Fruit fly (Drosophila melanogaster) whole organism: Measurements from ENCODE around the gene CCT6.

Source experiments
- CG8478 ChIP-seq: fragments of >200 bp; optimal IDR thresholded peaks from 2 replicates; lab custom pipeline; 2018; ENCODE audit warnings: inconsistent platforms
- Dll ChIP-seq: fragments of >200 bp; optimal IDR thresholded peaks from 2 replicates; lab custom pipeline; 2017
- EcR ChIP-seq, 2 experiments: fragments of >200 bp; optimal IDR thresholded peaks; 2 replicates each; lab custom pipeline; 2017; ENCODE audit warnings: missing biosample characterization in 2 of 2, missing genetic modification characterization in 2 of 2, missing genetic modification reagents in 2 of 2
- pan ChIP-seq: fragments of >200 bp; optimal IDR thresholded peaks from 2 replicates; lab custom pipeline; 2017
- psq ChIP-seq: fragments of >200 bp; optimal IDR thresholded peaks from 2 replicates; lab custom pipeline; 2017
- usp ChIP-seq: fragments of >200 bp; optimal IDR thresholded peaks from 2 replicates; lab custom pipeline; 2017; ENCODE audit warnings: missing biosample characterization, missing genetic modification characterization, mixed read lengths

The CCT6 gene

dm6 chrX:15733995-15734394 lies 12.5 kb upstream of the CCT6 start, which contains the start of the genes CG12379 and MagR:
TSS of gene CG12379 (minus strand) at chrX:15733996.
TSS of gene MagR (plus strand) at chrX:15734270.
- no peak for TF ChIP-seq EcR (GFP tag; optimal IDR thresholded peaks at IDR 0.05; lab: Kevin White, UChicago)
- TF ChIP-seq CG8478 (lab: Kevin White, UChicago) = no peak
- TF ChIP-seq usp = no peak
- no peak for TF ChIP-seq Dll
- no peak for TF ChIP-seq pan (lab: Kevin White, UChicago)
- no peak for TF ChIP-seq psq (lab: Kevin White, UChicago)

dm6 chrX:15737110-15737509 lies 9.3 kb upstream of the CCT6 start, which contains the start of gene Arp6:
TSS of gene Arp6 (minus strand) at chrX:15737120.
- TF ChIP-seq CG8478 (lab: Kevin White, UChicago) (no peak), Dll (no peak), EcR (GFP tag; optimal IDR thresholded peaks at IDR 0.05; lab: Kevin White, UChicago) (no peak), pan (lab: Kevin White, UChicago) (no peak)

dm6 chrX:15738890-15739550 lies 7.4 kb upstream of the CCT6 start, which contains the start of the genes CG11679 and CG8206:
TSS of gene CG11679 (minus strand) at chrX:15738954.
TSS of gene CG8206 (plus strand) at chrX:15739230.
- no peak for TF ChIP-seq pan (lab: Kevin White, UChicago)
- TF ChIP-seq psq (lab: Kevin White, UChicago) = no peak
- TF ChIP-seq EcR (GFP tag; optimal IDR thresholded peaks at IDR 0.05; lab: Kevin White, UChicago) = no peak
- no peak for TF ChIP-seq Dll
- TF ChIP-seq usp = no peak
- TF ChIP-seq CG8478 (lab: Kevin White, UChicago) = no peak

dm6 chrX:15740288-15740726 lies 6.1 kb upstream of the CCT6 start:
- TF ChIP-seq EcR (GFP tag; optimal IDR thresholded peaks at IDR 0.05; lab: Kevin White, UChicago) = no peak
- TF ChIP-seq CG8478 (lab: Kevin White, UChicago) = no peak
- no peak for TF ChIP-seq psq (lab: Kevin White, UChicago)
- no peak for TF ChIP-seq pan (lab: Kevin White, UChicago)
- no peak for TF ChIP-seq Dll
- no peak for TF ChIP-seq usp

- TF ChIP-seq pan (lab: Kevin White, UChicago) (no peak), Dll (no peak), CG8478 (lab: Kevin White, UChicago) (no peak), usp (no peak), psq (lab: Kevin White, UChicago) (no peak), EcR (GFP tag; optimal IDR thresholded peaks at IDR 0.05; lab: Kevin White, UChicago) (no peak)
Observed at dm6 chrX:15740881-15741280, 5.6 kb upstream of the CCT6 start.

DNA sequence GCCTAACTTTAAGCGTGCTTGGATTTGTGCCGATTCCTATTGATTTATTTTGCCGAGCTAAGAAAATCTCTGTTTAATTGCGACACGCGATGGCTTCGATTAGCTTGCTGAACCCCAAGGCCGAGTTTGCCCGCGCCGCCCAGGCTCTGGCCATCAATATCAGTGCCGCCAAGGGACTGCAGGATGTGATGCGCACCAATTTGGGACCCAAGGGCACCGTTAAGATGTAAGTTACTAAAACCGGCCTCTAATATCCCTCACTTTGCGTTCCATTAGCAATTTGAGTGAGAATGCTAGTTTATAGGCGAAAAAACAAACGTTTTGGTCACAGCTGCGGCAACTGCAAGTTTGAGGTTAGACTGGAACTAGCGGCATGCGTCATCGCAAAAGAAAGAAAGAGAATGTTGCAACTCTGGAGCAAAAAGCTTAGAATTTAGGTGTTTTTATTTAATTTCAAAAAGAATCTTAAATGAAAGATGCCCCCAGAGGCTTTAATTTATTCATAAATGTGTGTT lies 291 bp downstream of the CCT6 start:
- TF ChIP-seq psq (lab: Kevin White, UChicago) = no peak
- TF ChIP-seq usp = no peak
- TF ChIP-seq Dll = no peak
- TF ChIP-seq pan (lab: Kevin White, UChicago) = no peak
- TF ChIP-seq EcR (GFP tag; optimal IDR thresholded peaks at IDR 0.05; lab: Kevin White, UChicago) = no peak
- no peak for TF ChIP-seq CG8478 (lab: Kevin White, UChicago)

DNA sequence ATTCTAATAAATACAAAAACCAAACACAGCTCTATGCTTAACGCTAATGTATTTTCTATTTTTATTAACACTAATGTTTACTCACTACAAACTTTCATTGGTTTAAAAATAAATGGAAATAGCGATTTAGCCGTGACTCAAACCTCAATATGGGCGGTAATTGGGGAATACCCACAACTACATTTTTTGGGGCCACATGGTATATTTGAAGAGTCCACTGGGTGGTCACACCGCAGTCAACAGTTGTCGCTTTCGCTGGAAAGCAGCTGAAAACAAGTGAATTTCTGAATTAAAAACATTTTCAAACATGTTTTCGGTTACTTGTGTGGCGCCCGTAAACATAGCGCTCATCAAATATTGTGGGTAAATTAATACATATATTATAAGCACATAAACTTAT lies 2.5 kb downstream of the CCT6 start, which contains the start of gene Mvd:
Mvd (plus strand) TSS at position 222 of the 400 bp plus-strand sequence.
- TF ChIP-seq psq (lab: Kevin White, UChicago) = no peak
- TF ChIP-seq EcR (GFP tag; optimal IDR thresholded peaks at IDR 0.05; lab: Kevin White, UChicago) = no peak
- TF ChIP-seq CG8478 (lab: Kevin White, UChicago) = no peak
- no peak for TF ChIP-seq pan (lab: Kevin White, UChicago)
- no peak for TF ChIP-seq usp
- TF ChIP-seq Dll = no peak

DNA sequence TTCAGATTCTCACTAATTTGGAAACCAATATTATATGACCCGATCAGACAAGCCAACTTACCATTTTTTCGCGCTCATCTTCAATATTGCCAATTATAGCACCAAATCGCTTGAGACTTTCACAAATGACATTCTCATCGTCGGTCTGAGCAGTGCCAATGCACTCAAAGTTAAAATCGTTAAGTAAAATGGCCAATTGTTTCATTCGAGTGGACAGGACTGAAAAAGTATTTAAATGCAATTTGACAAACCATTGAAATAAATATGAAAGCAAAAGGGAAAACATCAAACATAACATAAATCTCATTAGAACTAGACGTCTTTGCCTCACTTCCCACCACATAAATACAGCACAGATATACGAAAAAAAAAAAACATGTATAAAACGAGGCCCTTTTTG lies 9.6 kb downstream of the CCT6 start, which contains the start of gene CG8260:
CG8260 (plus strand) TSS at position 301 of the 400 bp plus-strand sequence.
- TF ChIP-seq EcR (GFP tag; optimal IDR thresholded peaks at IDR 0.05; lab: Kevin White, UChicago) (no peak), Dll (no peak), pan (lab: Kevin White, UChicago) (no peak), usp (no peak), psq (lab: Kevin White, UChicago) (no peak), CG8478 (lab: Kevin White, UChicago) (no peak)

DNA sequence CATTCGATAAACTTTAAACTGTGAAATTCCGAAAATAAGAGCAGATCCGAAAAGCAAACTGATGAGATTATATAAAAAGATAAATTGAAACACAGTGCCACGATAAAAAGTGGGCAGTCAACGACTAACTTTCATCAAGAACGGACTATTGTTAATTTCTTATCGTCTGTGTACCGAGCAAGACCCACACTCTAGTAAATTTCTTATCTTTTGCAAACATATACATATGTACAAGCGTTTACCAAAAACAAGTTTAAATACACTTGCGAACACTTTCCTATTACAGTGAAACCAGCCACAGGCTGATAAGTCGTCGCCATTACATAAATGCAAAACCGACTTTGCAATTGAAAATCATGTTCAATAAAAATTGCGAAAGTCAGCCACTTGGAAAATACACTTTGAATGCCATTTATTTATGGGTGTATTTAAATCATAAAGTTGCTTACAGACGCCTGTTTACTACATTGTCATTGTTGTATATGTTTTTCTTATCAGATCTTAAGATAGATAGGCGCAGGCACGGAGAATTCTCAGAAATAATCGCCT lies 12.3 kb downstream of the CCT6 start:
- TF ChIP-seq EcR (GFP tag; optimal IDR thresholded peaks at IDR 0.05; lab: Kevin White, UChicago) (no peak), CG8478 (lab: Kevin White, UChicago) (no peak), pan (lab: Kevin White, UChicago) (no peak), Dll (no peak), psq (lab: Kevin White, UChicago) (no peak), usp (no peak)

DNA sequence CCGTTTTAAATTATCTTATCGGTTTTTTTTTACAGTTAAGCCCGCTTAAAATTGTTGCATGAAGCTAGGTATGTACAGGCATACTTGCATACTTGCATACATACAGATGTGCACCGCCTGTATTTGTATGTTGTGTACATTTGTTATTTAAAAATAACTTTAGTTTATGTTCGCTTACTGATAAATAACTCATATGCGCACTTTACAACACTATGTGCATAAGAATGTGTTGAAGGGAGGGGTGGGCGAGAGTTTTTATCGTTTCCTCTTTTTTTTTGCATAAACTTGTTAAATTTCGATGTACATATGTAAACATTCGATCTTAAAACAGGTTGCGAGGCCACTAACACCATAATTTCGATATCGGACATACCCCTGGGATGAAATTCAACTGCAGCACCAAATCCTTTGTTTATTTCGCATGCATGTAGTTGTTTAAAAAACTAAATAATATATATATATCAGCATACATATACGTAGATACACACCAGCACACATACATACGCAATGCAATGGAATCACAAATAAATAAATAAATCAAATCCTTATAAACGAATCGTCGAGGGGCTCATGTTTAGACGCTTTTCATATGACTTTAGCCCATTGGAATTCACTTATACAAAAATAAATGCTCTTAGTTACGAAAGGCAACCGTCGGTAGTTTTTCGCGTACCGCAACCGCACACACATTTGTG lies 13.5 kb downstream of the CCT6 start:
- TF ChIP-seq psq (lab: Kevin White, UChicago) (no peak), pan (lab: Kevin White, UChicago) (peak; percentile 32)

DNA sequence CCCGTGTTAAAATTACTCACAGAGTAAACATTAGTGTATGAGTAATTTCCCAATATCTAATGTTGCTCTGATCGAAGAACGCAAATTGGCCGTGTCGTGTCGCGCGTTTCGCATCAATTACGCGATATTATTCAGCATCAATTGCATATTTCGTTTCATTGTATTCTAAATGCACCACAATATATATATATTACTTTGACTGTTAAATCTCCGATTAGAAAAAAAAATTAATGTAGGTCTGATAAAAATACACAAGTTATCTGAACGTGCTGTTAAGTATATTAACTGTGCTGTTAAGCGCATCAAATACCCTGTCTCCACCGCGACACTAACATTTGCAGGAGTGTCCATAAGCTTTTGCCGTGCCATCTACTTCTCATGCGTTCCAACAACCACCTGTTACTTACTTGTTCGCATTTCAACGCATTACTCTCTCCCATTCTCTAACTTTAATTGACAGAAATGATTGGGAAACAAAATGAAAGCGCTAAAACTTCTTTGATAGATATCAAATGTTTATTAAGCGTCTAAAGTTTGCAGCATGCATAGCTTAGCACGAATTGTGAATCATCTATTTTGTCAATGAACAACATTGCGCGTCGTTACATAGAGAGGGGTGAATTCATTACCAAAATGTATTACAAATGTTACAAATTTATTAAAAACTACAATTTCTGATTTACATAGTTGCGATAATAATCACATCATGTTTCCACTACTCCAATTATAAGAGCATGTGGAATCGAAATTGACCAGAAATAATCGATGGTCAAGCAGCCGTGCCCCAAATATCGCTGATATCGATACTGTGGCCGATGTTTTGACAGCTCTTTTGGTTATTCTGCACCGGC lies 14.2 kb downstream of the CCT6 start, which contains the start of the genes Graf and mRpL3:
Graf (minus strand) TSS at position 287 of the 851 bp plus-strand sequence.
mRpL3 (plus strand) TSS at position 802 of the 851 bp plus-strand sequence.
- TF ChIP-seq CG8478 (lab: Kevin White, UChicago) (no peak), pan (lab: Kevin White, UChicago) (no peak), EcR (GFP tag; optimal IDR thresholded peaks at IDR 0.05; lab: Kevin White, UChicago) (no peak), psq (lab: Kevin White, UChicago) (no peak), usp (no peak), Dll (no peak)
